Worm (Caenorhabditis elegans) whole organism, L1 larva: Measurements from ENCODE around the gene cyp-25A4.

ENCODE experiments used
- C16A3.4 ChIP-seq: fragments of 150-350 bp; optimal IDR thresholded peaks from 2 replicates; lab custom pipeline; 2014; ENCODE audit warnings: missing biosample characterization, missing genetic modification characterization
- fos-1 ChIP-seq: fragments of 150-350 bp; optimal IDR thresholded peaks from 2 replicates; lab custom pipeline; 2014; ENCODE audit warnings: missing biosample characterization, missing genetic modification characterization
- irx-1 ChIP-seq: sonication (generic microtip); optimal IDR thresholded peaks from 2 replicates; lab custom pipeline; 2016; ENCODE audit warnings: missing genetic modification characterization, missing compliant biosample characterization
- lsy-2 ChIP-seq, 2 experiments: fragments of 150-350 bp; optimal IDR thresholded peaks; 2 replicates each; lab custom pipeline; 2014; ENCODE audit warnings: missing biosample characterization in 2 of 2, missing genetic modification characterization in 2 of 2
- mdl-1 ChIP-seq, 2 experiments: fragments of 150-350 bp; optimal IDR thresholded peaks; 2 replicates each; lab custom pipeline; 2014 to 2017; ENCODE audit warnings: missing biosample characterization in 2 of 2, missing genetic modification characterization in 2 of 2, inconsistent platforms in 1 of 2
- pag-3 ChIP-seq: sonication (generic microtip); optimal IDR thresholded peaks from 2 replicates; lab custom pipeline; 2017; ENCODE audit warnings: missing genetic modification characterization, mild to moderate bottlenecking, missing compliant biosample characterization, antibody characterized with exemption, borderline replicate concordance; ENCODE audit not compliant: insufficient read depth
- rnt-1 ChIP-seq: sonication (generic microtip); optimal IDR thresholded peaks from 2 replicates; lab custom pipeline; 2016; ENCODE audit warnings: mild to moderate bottlenecking, missing genetic modification characterization, moderate library complexity, missing compliant biosample characterization
- skn-1 ChIP-seq: fragments of 150-350 bp; optimal IDR thresholded peaks from 2 replicates; lab custom pipeline; 2014; ENCODE audit warnings: missing biosample characterization, missing genetic modification characterization
- snpc-4 ChIP-seq: fragments of 150-350 bp; optimal IDR thresholded peaks from 2 replicates; lab custom pipeline; 2014; ENCODE audit warnings: missing biosample characterization, missing genetic modification characterization
- tlp-1 ChIP-seq: fragments of 150-350 bp; optimal IDR thresholded peaks from 2 replicates; lab custom pipeline; 2014; ENCODE audit warnings: missing biosample characterization, missing genetic modification characterization

- TF ChIP-seq pag-3 (tag; lab: Kevin White, UChicago) (no peak), rnt-1 (tag; lab: Kevin White, UChicago) (no peak), irx-1 (tag; lab: Kevin White, UChicago) (no peak), tlp-1 (tag; lab: Kevin White, UChicago) (no peak), fos-1 (no peak), snpc-4 (tag; lab: Kevin White, UChicago) (no peak), C16A3.4 (tag; lab: Kevin White, UChicago) (no peak), mdl-1 (tag; optimal IDR thresholded peaks at IDR 0.05; lab: Kevin White, UChicago) (no peak), skn-1 (no peak), lsy-2 (tag; optimal IDR thresholded peaks at IDR 0.05; lab: Kevin White, UChicago) (peak in 1 of 2 experiments; percentile 23)
Observed at ce11 chrIII:3811375-3811924, 40.4 kb downstream of the cyp-25A4 start.
